Worm (Caenorhabditis elegans): Measurements from ENCODE around the gene hlh-32.

The hlh-32 gene

ce11 chrIV:16169443-16170105 lies 37.3 kb downstream of the hlh-32 start (continued):
- TF ChIP-seq mes-4 (tag; optimal IDR thresholded peaks at IDR 0.05) (no peak), ztf-22 (GFP tag; optimal IDR thresholded peaks at IDR 0.05) (no peak), nhr-80 (tag; optimal IDR thresholded peaks at IDR 0.05) (peak; percentile 30), mel-28 (tag; optimal IDR thresholded peaks at IDR 0.05; ENCODE audit: borderline replicate concordance) (no peak), hsf-1 (GFP tag; IDR thresholded peaks at IDR 0.05) (no peak), bed-2 (GFP tag; IDR thresholded peaks at IDR 0.05) (no peak), F57C9.4 (tag; optimal IDR thresholded peaks at IDR 0.05) (no peak), unc-130 (GFP tag; optimal IDR thresholded peaks at IDR 0.05) (no peak), attf-3 (GFP tag; conservative IDR thresholded peaks at IDR 0.05) (no peak), ceh-79 (tag; optimal IDR thresholded peaks at IDR 0.05) (no peak), cebp-1 (GFP tag; IDR thresholded peaks at IDR 0.05) (no peak), cebp-1 (tag; optimal IDR thresholded peaks at IDR 0.05) (peak; percentile 47), rcor-1 (GFP tag; IDR thresholded peaks at IDR 0.05) (no peak), nhr-90 (tag; optimal IDR thresholded peaks at IDR 0.05) (peak; percentile 23), rec-8 (tag; optimal IDR thresholded peaks at IDR 0.05) (no peak), rpc-1 (optimal IDR thresholded peaks at IDR 0.05) (no peak), rpc-1 (tag; optimal IDR thresholded peaks at IDR 0.05) (no peak), gei-17 (GFP tag; optimal IDR thresholded peaks at IDR 0.05) (peak; percentile 42), mxl-1 (tag; optimal IDR thresholded peaks at IDR 0.05) (no peak), madf-3 (GFP tag; IDR thresholded peaks at IDR 0.05) (no peak), lin-40 (tag; optimal IDR thresholded peaks at IDR 0.05) (no peak), attf-5 (GFP tag; optimal IDR thresholded peaks at IDR 0.05) (no peak), bed-1 (GFP tag; IDR thresholded peaks at IDR 0.05) (no peak), tbp1 (GFP tag; optimal IDR thresholded peaks at IDR 0.05) (no peak), Y56A3A.18 (GFP tag; IDR thresholded peaks at IDR 0.05) (no peak), ztf-6 (GFP tag; IDR thresholded peaks at IDR 0.05) (no peak), chd-7 (tag; optimal IDR thresholded peaks at IDR 0.05) (no peak), ccch-3 (GFP tag; optimal IDR thresholded peaks at IDR 0.05) (no peak), lsy-27 (tag; optimal IDR thresholded peaks at IDR 0.05; ENCODE audit: borderline replicate concordance, insufficient read depth) (no peak), ztf-25 (GFP tag; IDR thresholded peaks at IDR 0.05) (no peak), ztf-18 (tag; optimal IDR thresholded peaks at IDR 0.05) (no peak), hlh-26 (GFP tag; conservative IDR thresholded peaks at IDR 0.05) (no peak), C06A6.2 (GFP tag; conservative IDR thresholded peaks at IDR 0.05) (no peak), tlf-1 (GFP tag; optimal IDR thresholded peaks at IDR 0.05) (no peak), hmg-1.2 (GFP tag; IDR thresholded peaks at IDR 0.05) (0 out of 2 replicates have a peak, but pooled peaks have one; percentile 11), egl-18 (GFP tag; IDR thresholded peaks at IDR 0.05) (no peak), B0336.3 (GFP tag; IDR thresholded peaks at IDR 0.05) (0 out of 2 replicates have a peak, but pooled peaks have one; percentile 14), madf-8 (GFP tag; conservative IDR thresholded peaks at IDR 0.05) (no peak), cebp-2 (GFP tag; IDR thresholded peaks at IDR 0.05) (no peak)

DNA sequence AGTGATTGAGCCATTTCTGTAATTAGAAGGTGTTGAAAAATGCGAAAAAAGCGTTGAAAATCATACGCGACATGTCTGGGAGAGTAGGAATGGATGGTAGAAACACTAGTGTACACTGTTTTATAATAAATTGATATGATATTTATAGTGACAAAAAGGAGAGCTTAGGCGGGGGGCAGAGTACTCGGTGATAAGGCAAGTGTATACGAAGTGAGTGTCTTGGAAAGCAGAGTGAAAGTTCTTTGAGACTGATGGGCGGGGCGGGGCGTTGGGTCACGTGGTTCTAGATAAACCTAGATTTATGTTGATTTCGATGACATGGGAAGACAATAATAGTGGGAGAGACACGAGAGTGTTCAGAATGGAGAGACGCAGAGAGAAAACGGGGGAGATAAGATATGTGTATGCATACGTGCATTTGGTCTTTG lies 38.4 kb downstream of the hlh-32 start, which contains the start of gene gln-3:
Gene gln-3 (minus strand): TSS at position 73 of the 428 bp plus-strand sequence.
- TF ChIP-seq lin-40 (tag; optimal IDR thresholded peaks at IDR 0.05) (no peak), bed-2 (GFP tag; IDR thresholded peaks at IDR 0.05) (no peak), ztf-18 (tag; optimal IDR thresholded peaks at IDR 0.05) (peak; percentile 30), F57A8.1 (GFP tag; optimal IDR thresholded peaks at IDR 0.05) (no peak), C17E4.6 (GFP tag; IDR thresholded peaks at IDR 0.05) (no peak), gei-17 (GFP tag; optimal IDR thresholded peaks at IDR 0.05) (peak; percentile 37), xnd-1 (tag; optimal IDR thresholded peaks at IDR 0.05) (no peak), F22D6.2 (tag; optimal IDR thresholded peaks at IDR 0.05) (no peak), aptf-3 (GFP tag; IDR thresholded peaks at IDR 0.05) (no peak), sea-2 (GFP tag; IDR thresholded peaks at IDR 0.05) (no peak), hrde-1 (tag; optimal IDR thresholded peaks at IDR 0.05; ENCODE audit: borderline replicate concordance) (no peak), nhr-179 (tag; optimal IDR thresholded peaks at IDR 0.05) (no peak), ceh-79 (tag; optimal IDR thresholded peaks at IDR 0.05) (no peak), lag-1 (GFP tag; IDR thresholded peaks at IDR 0.05) (no peak), madf-3 (GFP tag; IDR thresholded peaks at IDR 0.05) (no peak), Y56A3A.18 (GFP tag; IDR thresholded peaks at IDR 0.05) (no peak; the same call in 1 of the 2 replicates), madf-6 (GFP tag; IDR thresholded peaks at IDR 0.05) (no peak), lsy-27 (tag; optimal IDR thresholded peaks at IDR 0.05; ENCODE audit: borderline replicate concordance, insufficient read depth) (no peak), hsf-1 (GFP tag; IDR thresholded peaks at IDR 0.05) (no peak)

Data from whole organism, young adult.